Worm (Caenorhabditis elegans): ENCODE measurements around the gene C16D2.3.
A peak's percentile ranks its signal among the peaks of the same experiment; 100 is the strongest.

C16D2.3 gene

DNA sequence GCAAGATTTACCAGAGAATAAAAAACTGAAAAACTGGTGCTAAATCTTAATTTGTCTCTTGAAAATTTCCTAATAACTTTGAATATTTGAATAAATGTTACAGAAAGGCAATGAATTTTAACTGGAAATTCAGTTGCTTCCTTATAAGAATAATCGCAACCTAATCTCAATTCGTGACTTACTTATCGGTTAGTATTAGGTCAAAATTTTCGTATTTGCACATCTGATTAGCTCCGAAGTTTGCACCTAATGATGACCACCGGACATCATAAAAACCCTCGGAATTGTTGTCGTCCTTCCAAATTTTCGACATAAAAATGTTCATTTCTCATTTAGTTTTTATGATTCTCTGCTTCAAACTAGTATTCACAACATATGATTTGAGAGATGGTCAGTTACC, at the start of gene C16D2.3:
TSS of gene C16D2.3 (plus strand) at position 301 of the 400 bp plus-strand sequence.
- TF ChIP-seq nhr-11 (tag; optimal IDR thresholded peaks at IDR 0.05) (no peak), php-3 (GFP tag; IDR thresholded peaks at IDR 0.05) (no peak), unc-130 (GFP tag; optimal IDR thresholded peaks at IDR 0.05) (no peak), hif-1 (tag; optimal IDR thresholded peaks at IDR 0.05) (no peak), nhr-10 (tag; optimal IDR thresholded peaks at IDR 0.05) (no peak), daf-8 (GFP tag; IDR thresholded peaks at IDR 0.05) (no peak), nhr-48 (tag; optimal IDR thresholded peaks at IDR 0.05) (no peak), ceh-20 (GFP tag; IDR thresholded peaks at IDR 0.05) (no peak), dve-1 (tag; optimal IDR thresholded peaks at IDR 0.05; ENCODE audit: insufficient read depth) (no peak), vab-7 (GFP tag; IDR thresholded peaks at IDR 0.05) (no peak), fos-1 (tag; optimal IDR thresholded peaks at IDR 0.05) (no peak), F49E8.2 (tag; optimal IDR thresholded peaks at IDR 0.05; ENCODE audit: borderline replicate concordance) (no peak), ZK546.5 (tag; optimal IDR thresholded peaks at IDR 0.05) (no peak), aha-1 (tag) (no peak), mes-2 (tag; optimal IDR thresholded peaks at IDR 0.05; ENCODE audit: poor library complexity, severe bottlenecking) (no peak), dmd-9 (GFP tag; IDR thresholded peaks at IDR 0.05) (no peak), T20F7.1 (GFP tag; optimal IDR thresholded peaks at IDR 0.05) (no peak), hlh-11 (tag; optimal IDR thresholded peaks at IDR 0.05) (no peak)

DNA sequence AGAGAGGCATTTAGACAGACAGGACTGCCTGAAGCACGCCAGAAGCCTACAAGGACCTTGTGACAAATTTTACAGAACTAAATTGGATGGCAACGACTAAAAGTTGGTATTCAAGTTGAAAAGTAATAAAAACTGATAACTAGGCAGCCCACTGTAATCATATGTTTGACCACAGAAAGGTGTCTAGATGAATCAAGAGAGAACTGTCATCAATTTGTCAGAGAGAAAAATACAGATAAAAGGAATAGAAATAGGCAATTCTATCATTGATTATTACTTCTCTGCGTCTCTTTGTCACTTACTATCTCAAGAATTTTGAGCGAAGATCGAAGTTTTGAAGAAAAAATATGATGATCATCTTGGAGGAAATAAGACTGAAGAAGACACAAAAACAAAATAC, 45.0 kb upstream of the C16D2.3 start:
- TF ChIP-seq hlh-11 (tag; optimal IDR thresholded peaks at IDR 0.05) = peak; percentile 60
- peak; percentile 73 for TF ChIP-seq dmd-6 (GFP tag; IDR thresholded peaks at IDR 0.05)
- no peak for TF ChIP-seq daf-16 (GFP tag; optimal IDR thresholded peaks at IDR 0.05)
- TF ChIP-seq daf-16 (tag; optimal IDR thresholded peaks at IDR 0.05) = peak; percentile 24
- TF ChIP-seq lin-29 (GFP tag; IDR thresholded peaks at IDR 0.05) = no peak
- TF ChIP-seq unc-62 (GFP tag; optimal IDR thresholded peaks at IDR 0.05 in 1 of 2) = no peak
- TF ChIP-seq unc-62 (tag; optimal IDR thresholded peaks at IDR 0.05) = no peak
- peak; percentile 67 for TF ChIP-seq aha-1 (tag)
- peak; percentile 46 for TF ChIP-seq nhr-28 (tag; optimal IDR thresholded peaks at IDR 0.05)
- TF ChIP-seq hlh-30 (tag; optimal IDR thresholded peaks at IDR 0.05; ENCODE audit: insufficient read depth) = peak; percentile 58
- TF ChIP-seq F49E8.2 (tag; optimal IDR thresholded peaks at IDR 0.05; ENCODE audit: borderline replicate concordance) = no peak
- peak; percentile 55 for TF ChIP-seq dve-1 (tag; optimal IDR thresholded peaks at IDR 0.05; ENCODE audit: insufficient read depth)
- TF ChIP-seq pqm-1 (tag; optimal IDR thresholded peaks at IDR 0.05) = peak; percentile 87

DNA sequence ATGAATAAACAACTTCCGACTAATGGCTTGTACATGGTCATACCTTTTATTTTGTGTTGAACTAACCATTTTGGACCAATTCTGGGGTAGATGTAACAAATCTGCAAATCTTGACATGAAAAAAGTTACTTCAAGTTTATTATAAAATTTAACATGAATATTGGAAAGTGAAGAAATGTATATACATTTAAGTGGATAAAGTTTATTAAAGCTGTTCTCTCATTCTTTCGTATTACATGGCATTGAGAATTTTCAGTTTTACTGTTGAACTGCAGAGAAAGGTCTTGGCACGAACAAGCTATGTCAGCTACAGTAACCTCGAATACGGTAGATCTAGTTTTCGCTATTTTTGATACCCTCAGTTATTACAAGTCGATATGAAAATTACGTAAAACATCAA, 44.3 kb upstream of the C16D2.3 start, which contains the start of gene C07H4.1:
TSS of gene C07H4.1 (minus strand) at position 101 of the 400 bp plus-strand sequence.
- TF ChIP-seq Y75B8A.6 (GFP tag; IDR thresholded peaks at IDR 0.05) (no peak), ceh-62 (tag; optimal IDR thresholded peaks at IDR 0.05) (no peak), nhr-6 (tag; optimal IDR thresholded peaks at IDR 0.05) (no peak), zfp-3 (GFP tag; conservative IDR thresholded peaks at IDR 0.05) (no peak), spr-1 (tag; optimal IDR thresholded peaks at IDR 0.05) (no peak), F49E8.2 (tag; optimal IDR thresholded peaks at IDR 0.05; ENCODE audit: borderline replicate concordance) (no peak), T26A8.4 (GFP tag; IDR thresholded peaks at IDR 0.05) (no peak), lin-1 (GFP tag; IDR thresholded peaks at IDR 0.05) (no peak), fkh-10 (GFP tag; optimal IDR thresholded peaks at IDR 0.05) (no peak), unc-39 (tag; optimal IDR thresholded peaks at IDR 0.05) (no peak), fos-1 (tag; optimal IDR thresholded peaks at IDR 0.05) (no peak)

DNA sequence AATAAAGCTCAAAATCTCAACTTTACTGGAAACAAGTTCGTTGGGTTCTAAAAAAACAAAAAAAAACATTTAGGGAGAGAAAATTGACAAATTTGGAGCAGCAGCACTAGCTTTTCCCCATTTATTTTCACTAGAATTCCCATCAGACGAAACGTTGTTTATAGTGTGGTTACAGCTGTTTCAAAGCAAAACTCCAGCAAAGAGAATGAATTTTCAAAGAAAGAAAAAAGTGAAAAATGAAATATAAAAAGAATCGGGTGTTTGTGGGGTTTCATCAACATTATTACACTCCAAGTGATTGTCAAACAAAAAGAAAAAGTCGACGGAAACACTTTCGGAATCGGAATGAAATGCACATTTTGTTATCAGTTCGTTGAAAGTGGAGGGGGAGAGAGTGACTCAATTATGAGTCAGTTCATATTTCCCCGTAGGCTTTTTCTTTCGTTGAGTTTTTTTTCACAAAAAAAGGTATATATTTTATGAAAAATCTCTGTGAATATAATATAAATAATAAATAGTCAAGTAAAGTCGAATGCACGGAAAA, 43.6 kb upstream of the C16D2.3 start:
- no peak for TF ChIP-seq nhr-6 (tag; optimal IDR thresholded peaks at IDR 0.05)
- TF ChIP-seq lin-1 (GFP tag; IDR thresholded peaks at IDR 0.05) = no peak
- no peak for TF ChIP-seq set-16 (GFP tag; IDR thresholded peaks at IDR 0.05)
- no peak for TF ChIP-seq ceh-28 (tag; optimal IDR thresholded peaks at IDR 0.05)
- TF ChIP-seq F44E2.7 (GFP tag; IDR thresholded peaks at IDR 0.05) = no peak
- TF ChIP-seq hmg-1.1 (GFP tag; IDR thresholded peaks at IDR 0.05) = no peak
- TF ChIP-seq ZK337.2 (GFP tag; IDR thresholded peaks at IDR 0.05) = no peak
- peak; percentile 62 for TF ChIP-seq nhr-28 (tag; optimal IDR thresholded peaks at IDR 0.05)
- peak; percentile 34 for TF ChIP-seq ama-1 (optimal IDR thresholded peaks at IDR 0.05)
- TF ChIP-seq madf-5 (GFP tag; IDR thresholded peaks at IDR 0.05) = no peak
- TF ChIP-seq ceh-82 (tag; optimal IDR thresholded peaks at IDR 0.05) = no peak
- no peak for TF ChIP-seq nhr-48 (tag; optimal IDR thresholded peaks at IDR 0.05)
- TF ChIP-seq lsy-2 (tag; optimal IDR thresholded peaks at IDR 0.05) = peak in 1 of 2 experiments; percentile 1
- no peak for TF ChIP-seq zip-2 (tag; optimal IDR thresholded peaks at IDR 0.05)
- peak; percentile 20 for TF ChIP-seq dve-1 (tag; optimal IDR thresholded peaks at IDR 0.05; ENCODE audit: insufficient read depth)
- no peak for TF ChIP-seq daf-16 (GFP tag; optimal IDR thresholded peaks at IDR 0.05)
- TF ChIP-seq daf-16 (tag; optimal IDR thresholded peaks at IDR 0.05) = peak; percentile 54
- peak; percentile 73 for TF ChIP-seq pqm-1 (tag; optimal IDR thresholded peaks at IDR 0.05)
- peak; percentile 55; the same call in 1 of the 2 replicates for TF ChIP-seq dmd-6 (GFP tag; IDR thresholded peaks at IDR 0.05)
- no peak for TF ChIP-seq nhr-11 (tag; optimal IDR thresholded peaks at IDR 0.05)
